Worm (Caenorhabditis elegans): ENCODE measurements around the gene T25B9.5.

ce11 chrIV:10790353-10790752 is 35.8 kb upstream of the T25B9.5 start, which contains the start of gene pept-2:
- TF ChIP-seq mes-2 (tag; optimal IDR thresholded peaks at IDR 0.05; ENCODE audit: poor library complexity, severe bottlenecking) (no peak), pqm-1 (tag; optimal IDR thresholded peaks at IDR 0.05) (no peak), zag-1 (tag; optimal IDR thresholded peaks at IDR 0.05) (no peak), ceh-82 (tag; optimal IDR thresholded peaks at IDR 0.05) (no peak), unc-39 (tag; optimal IDR thresholded peaks at IDR 0.05) (no peak), T20F7.1 (GFP tag; optimal IDR thresholded peaks at IDR 0.05) (no peak)

Measured in whole organism, L4 larva.